Fruit fly (Drosophila melanogaster) whole organism, prepupa: ENCODE results near the gene RpS5b.

ENCODE experiments used
- CG10669 ChIP-seq: fragments of 200-800 bp; sonication (Bioruptor generic); optimal IDR thresholded peaks from 3 replicates; lab custom pipeline; 2018; ENCODE audit warnings: missing biosample characterization, mild to moderate bottlenecking, missing genetic modification characterization, moderate library complexity
- CG11294 ChIP-seq: fragments of 200-800 bp; sonication (Bioruptor generic); IDR thresholded peaks from 2 replicates; pipeline ENCODE4 v1.3.6; 2022; ENCODE audit warnings: missing biosample characterization, missing genetic modification characterization
- CG11902 ChIP-seq: fragments of 200-800 bp; sonication (Bioruptor generic); optimal IDR thresholded peaks from 3 replicates; lab custom pipeline; 2016; ENCODE audit warnings: missing biosample characterization, missing genetic modification characterization
- CG16779 ChIP-seq: fragments of 200-800 bp; sonication (Bioruptor generic); optimal IDR thresholded peaks from 3 replicates; lab custom pipeline; 2017; ENCODE audit warnings: missing biosample characterization, mild to moderate bottlenecking, missing genetic modification characterization
- CG3032 ChIP-seq: fragments of 200-800 bp; optimal IDR thresholded peaks from 2 replicates; lab custom pipeline; 2019; ENCODE audit warnings: missing biosample characterization, mild to moderate bottlenecking, missing genetic modification characterization, moderate library complexity
- CG31627 ChIP-seq: fragments of 200-800 bp; sonication (Bioruptor generic); optimal IDR thresholded peaks from 3 replicates; lab custom pipeline; 2016; ENCODE audit warnings: missing biosample characterization, missing genetic modification characterization
- CG34406 ChIP-seq: fragments of 200-800 bp; sonication (Bioruptor generic); optimal IDR thresholded peaks from 3 replicates; lab custom pipeline; 2016; ENCODE audit warnings: missing biosample characterization, missing genetic modification characterization
- CG3919 ChIP-seq: fragments of 200-800 bp; sonication (Bioruptor generic); optimal IDR thresholded peaks from 3 replicates; lab custom pipeline; 2016; ENCODE audit warnings: missing biosample characterization, missing genetic modification characterization
- CG4318 ChIP-seq: fragments of 200-800 bp; sonication (Bioruptor generic); optimal IDR thresholded peaks from 3 replicates; lab custom pipeline; 2017; ENCODE audit warnings: missing biosample characterization, mild to moderate bottlenecking, missing genetic modification characterization
- CG6276 ChIP-seq: fragments of 200-800 bp; sonication (Bioruptor generic); optimal IDR thresholded peaks from 2 replicates; lab custom pipeline; 2017; ENCODE audit warnings: missing biosample characterization, mild to moderate bottlenecking, missing genetic modification characterization
- CG6792 ChIP-seq: fragments of 200-800 bp; sonication (Bioruptor generic); optimal IDR thresholded peaks from 3 replicates; lab custom pipeline; 2016; ENCODE audit warnings: missing biosample characterization, missing genetic modification characterization
- CG6808 ChIP-seq: fragments of 200-800 bp; sonication (Bioruptor generic); optimal IDR thresholded peaks from 3 replicates; lab custom pipeline; 2017; ENCODE audit warnings: missing biosample characterization, missing genetic modification characterization, mild to moderate bottlenecking, moderate library complexity, missing genetic modification reagents
- CG6854 ChIP-seq: fragments of 200-800 bp; sonication (Bioruptor generic); optimal IDR thresholded peaks from 2 replicates; lab custom pipeline; 2017; ENCODE audit warnings: missing biosample characterization, mild to moderate bottlenecking, missing genetic modification characterization
- CG7368 ChIP-seq: fragments of 200-800 bp; sonication (Bioruptor generic); optimal IDR thresholded peaks from 3 replicates; lab custom pipeline; 2016; ENCODE audit warnings: missing biosample characterization, missing genetic modification characterization
- CG8319 ChIP-seq: fragments of 200-800 bp; sonication (Bioruptor generic); optimal IDR thresholded peaks from 3 replicates; lab custom pipeline; 2016; ENCODE audit warnings: missing biosample characterization, missing genetic modification characterization
- CG9139 ChIP-seq: fragments of 200-800 bp; sonication (Bioruptor generic); optimal IDR thresholded peaks from 3 replicates; lab custom pipeline; 2017; ENCODE audit warnings: missing biosample characterization, mild to moderate bottlenecking, missing genetic modification characterization
- Eip75B ChIP-seq: fragments of 200-800 bp; sonication (Bioruptor generic); optimal IDR thresholded peaks from 3 replicates; lab custom pipeline; 2016; ENCODE audit warnings: missing biosample characterization, missing genetic modification characterization
- Eip93F ChIP-seq: fragments of 200-800 bp; sonication (Bioruptor generic); optimal IDR thresholded peaks from 2 replicates; lab custom pipeline; 2016; ENCODE audit warnings: missing biosample characterization, mild to moderate bottlenecking, missing genetic modification characterization
- Ets96B ChIP-seq: fragments of 200-800 bp; optimal IDR thresholded peaks from 2 replicates; lab custom pipeline; 2019; ENCODE audit warnings: missing biosample characterization, mild to moderate bottlenecking, missing genetic modification characterization, moderate library complexity
- Gug ChIP-seq: fragments of 200-800 bp; sonication (Bioruptor generic); IDR thresholded peaks from 2 replicates; pipeline ENCODE4 v1.3.6; 2022; ENCODE audit warnings: missing biosample characterization, missing genetic modification characterization
- Hr38 ChIP-seq: sonication (Bioruptor generic); optimal IDR thresholded peaks from 2 replicates; lab custom pipeline; 2016; ENCODE audit warnings: missing biosample characterization, missing genetic modification characterization
- Hr4 ChIP-seq: fragments of 200-800 bp; sonication (Bioruptor generic); optimal IDR thresholded peaks from 3 replicates; lab custom pipeline; 2016; ENCODE audit warnings: missing biosample characterization, missing genetic modification characterization
- Sox102F ChIP-seq: fragments of 200-800 bp; sonication (Bioruptor generic); optimal IDR thresholded peaks from 2 replicates; lab custom pipeline; 2016; ENCODE audit warnings: missing biosample characterization, mild to moderate bottlenecking, missing genetic modification characterization
- Sox14 ChIP-seq: fragments of 200-800 bp; sonication (Bioruptor generic); optimal IDR thresholded peaks from 3 replicates; lab custom pipeline; 2016; ENCODE audit warnings: missing biosample characterization, missing genetic modification characterization
- Sox15 ChIP-seq: fragments of 200-800 bp; sonication (Bioruptor generic); optimal IDR thresholded peaks from 3 replicates; lab custom pipeline; 2016; ENCODE audit warnings: missing biosample characterization, missing genetic modification characterization
- achi ChIP-seq: fragments of 200-800 bp; sonication (Bioruptor generic); optimal IDR thresholded peaks from 3 replicates; lab custom pipeline; 2016; ENCODE audit warnings: missing biosample characterization, missing genetic modification characterization
- acj6 ChIP-seq: fragments of 200-800 bp; sonication (Bioruptor generic); optimal IDR thresholded peaks from 3 replicates; lab custom pipeline; 2016; ENCODE audit warnings: missing biosample characterization, missing genetic modification characterization
- cyc ChIP-seq: fragments of 200-800 bp; sonication (Bioruptor generic); optimal IDR thresholded peaks from 3 replicates; lab custom pipeline; 2016; ENCODE audit warnings: missing biosample characterization, missing genetic modification characterization
- dsx ChIP-seq: fragments of 200-800 bp; optimal IDR thresholded peaks from 3 replicates; lab custom pipeline; 2019; ENCODE audit warnings: missing biosample characterization, mild to moderate bottlenecking, missing genetic modification characterization, moderate library complexity; ENCODE audit not compliant: poor library complexity, severe bottlenecking
- eg ChIP-seq: fragments of 200-800 bp; sonication (Bioruptor generic); IDR thresholded peaks from 3 replicates; pipeline ENCODE4 v1.3.6; 2022; ENCODE audit warnings: missing biosample characterization, missing genetic modification characterization
- esn ChIP-seq: fragments of 200-800 bp; sonication (Bioruptor generic); optimal IDR thresholded peaks from 2 replicates; lab custom pipeline; 2016; ENCODE audit warnings: missing biosample characterization, mild to moderate bottlenecking, missing genetic modification characterization, moderate library complexity
- fd59A ChIP-seq: fragments of 200-800 bp; sonication (Bioruptor generic); optimal IDR thresholded peaks from 2 replicates; lab custom pipeline; 2017; ENCODE audit warnings: missing biosample characterization, mild to moderate bottlenecking, missing genetic modification characterization, missing genetic modification reagents
- fd85E ChIP-seq: fragments of 200-800 bp; sonication (Bioruptor generic); optimal IDR thresholded peaks from 3 replicates; lab custom pipeline; 2016; ENCODE audit warnings: missing biosample characterization, missing genetic modification characterization
- lz ChIP-seq: fragments of 200-800 bp; sonication (Bioruptor generic); optimal IDR thresholded peaks from 3 replicates; lab custom pipeline; 2016; ENCODE audit warnings: missing biosample characterization, missing genetic modification characterization
- net ChIP-seq: fragments of 200-800 bp; sonication (Bioruptor generic); optimal IDR thresholded peaks from 3 replicates; lab custom pipeline; 2016; ENCODE audit warnings: missing biosample characterization, missing genetic modification characterization
- pdm3 ChIP-seq: fragments of 200-800 bp; sonication (Bioruptor generic); optimal IDR thresholded peaks from 3 replicates; lab custom pipeline; 2016; ENCODE audit warnings: missing biosample characterization, missing genetic modification characterization
- salr ChIP-seq, 2 experiments: fragments of 200-800 bp; sonication (Bioruptor generic); optimal IDR thresholded peaks; 3 replicates each; lab custom pipeline; 2016 to 2018; ENCODE audit warnings: missing biosample characterization in 2 of 2, missing genetic modification characterization in 2 of 2, mild to moderate bottlenecking in 1 of 2
- spab ChIP-seq: fragments of 200-800 bp; sonication (Bioruptor generic); optimal IDR thresholded peaks from 2 replicates; lab custom pipeline; 2017; ENCODE audit warnings: missing biosample characterization, mild to moderate bottlenecking, missing genetic modification characterization, missing genetic modification reagents
- ss ChIP-seq, 2 experiments: fragments of 200-800 bp; sonication (Bioruptor generic); optimal IDR thresholded peaks; 2 replicates in 1 of 2; 3 replicates in 1 of 2; lab custom pipeline; 2017 to 2018; ENCODE audit warnings: mild to moderate bottlenecking in 2 of 2, missing biosample characterization in 2 of 2, missing genetic modification characterization in 2 of 2, moderate library complexity in 1 of 2
- svp ChIP-seq: fragments of 200-800 bp; sonication (Bioruptor generic); peaks from one replicate; lab custom pipeline; 2016; ENCODE audit warnings: missing biosample characterization, missing genetic modification characterization
- topi ChIP-seq: fragments of 200-800 bp; sonication (Bioruptor generic); optimal IDR thresholded peaks from 3 replicates; lab custom pipeline; 2016; ENCODE audit warnings: missing biosample characterization, missing genetic modification characterization
- vri ChIP-seq: fragments of 200-800 bp; sonication (Bioruptor generic); optimal IDR thresholded peaks from 3 replicates; lab custom pipeline; 2016; ENCODE audit warnings: missing biosample characterization, mild to moderate bottlenecking, missing genetic modification characterization

Gene RpS5b

dm6 chr3R:14893791-14894782, 7.3 kb downstream of the RpS5b start, which contains the start of gene Dph2 (continued):
- TF ChIP-seq CG10669 (no peak), CG3919 (GFP tag; lab: Kevin White, UChicago) (no peak), net (no peak), eg (peak; percentile 92), CG7368 (GFP tag; lab: Kevin White, UChicago) (no peak), fd59A (GFP tag; lab: Kevin White, UChicago) (no peak), CG9139 (no peak), Ets96B (tag; lab: Kevin White, UChicago) (peak; percentile 35), ss (GFP tag; optimal IDR thresholded peaks at IDR 0.05; lab: Kevin White, UChicago) (no peak), dsx (GFP tag; lab: Kevin White, UChicago) (no peak), CG31627 (GFP tag; lab: Kevin White, UChicago) (peak; percentile 72), CG11902 (GFP tag; lab: Kevin White, UChicago) (peak; percentile 37), acj6 (no peak), CG11294 (GFP tag; lab: Robert Waterston, UW) (0 out of 2 replicates have a peak, but pooled peaks have one; percentile 18), cyc (GFP tag; lab: Kevin White, UChicago) (peak; percentile 50), Sox14 (GFP tag; lab: Kevin White, UChicago) (peak; percentile 61), Eip93F (no peak), salr (GFP tag; optimal IDR thresholded peaks at IDR 0.05; lab: Kevin White, UChicago) (no peak), CG16779 (tag; lab: Kevin White, UChicago) (no peak)

- TF ChIP-seq pdm3 (GFP tag; lab: Kevin White, UChicago) (no peak), Eip93F (no peak), fd85E (GFP tag; lab: Kevin White, UChicago) (no peak), CG4318 (GFP tag; lab: Kevin White, UChicago) (no peak), Eip75B (no peak), vri (GFP tag; lab: Kevin White, UChicago) (peak; percentile 80), spab (no peak)
Observed at dm6 chr3R:14890064-14890709, 11.2 kb downstream of the RpS5b start, which contains the start of the genes CycC and UQCR-C1. TSS of gene CycC (minus strand) at chr3R:14890205. TSS of gene UQCR-C1 (plus strand) at chr3R:14890231.

- TF ChIP-seq dsx (GFP tag; lab: Kevin White, UChicago) (no peak), CG6792 (GFP tag; lab: Kevin White, UChicago) (peak; percentile 69), CG6276 (no peak), CG7368 (GFP tag; lab: Kevin White, UChicago) (no peak), CG6854 (GFP tag; lab: Kevin White, UChicago) (no peak), Hr38 (GFP tag; lab: Kevin White, UChicago) (no peak), CG34406 (GFP tag; lab: Kevin White, UChicago) (no peak), spab (no peak), Sox14 (GFP tag; lab: Kevin White, UChicago) (peak; percentile 69), esn (GFP tag; lab: Kevin White, UChicago) (peak; percentile 75), CG16779 (tag; lab: Kevin White, UChicago) (no peak), Hr4 (GFP tag; lab: Kevin White, UChicago) (no peak), CG3919 (GFP tag; lab: Kevin White, UChicago) (peak; percentile 80), CG11294 (GFP tag; lab: Robert Waterston, UW) (peak; percentile 18; the same call in 1 of the 2 replicates), CG3032 (tag; lab: Kevin White, UChicago) (peak; percentile 69), Sox102F (GFP tag; lab: Kevin White, UChicago) (no peak), fd59A (GFP tag; lab: Kevin White, UChicago) (no peak), lz (GFP tag; lab: Kevin White, UChicago) (peak; percentile 65), salr (GFP tag; optimal IDR thresholded peaks at IDR 0.05; lab: Kevin White, UChicago) (peak in 1 of 2 experiments; percentile 6), Gug (GFP tag; lab: Robert Waterston, UW) (peak; percentile 41), CG8319 (GFP tag; lab: Kevin White, UChicago) (peak; percentile 54), CG6808 (GFP tag; lab: Kevin White, UChicago) (no peak), fd85E (GFP tag; lab: Kevin White, UChicago) (no peak), Ets96B (tag; lab: Kevin White, UChicago) (peak; percentile 61), CG9139 (no peak), achi (no peak), topi (GFP tag; lab: Kevin White, UChicago) (no peak), svp (GFP tag; lab: Kevin White, UChicago) (no peak), eg (no peak; the same call in 1 of the 3 replicates), Sox15 (GFP tag; lab: Kevin White, UChicago) (peak; percentile 27)
Observed at dm6 chr3R:14886011-14886534, 15.3 kb downstream of the RpS5b start, which contains the start of the genes Rrp6, CG33331 and CG33332. TSS of gene Rrp6 (minus strand) at chr3R:14886246. TSS of gene CG33331 (plus strand) at chr3R:14886456. TSS of gene CG33332 (plus strand) at chr3R:14886456.
